Worm (Caenorhabditis elegans): ENCODE results near the gene F44E2.3.

The F44E2.3 gene

ce11 chrIII:8795595-8796141 lies 33.4 kb downstream of the F44E2.3 start (continued):
- no peak for TF ChIP-seq odd-2 (tag; optimal IDR thresholded peaks at IDR 0.05)
- TF ChIP-seq ceh-30 (tag; optimal IDR thresholded peaks at IDR 0.05), result peak; percentile 60
- peak; percentile 54 for TF ChIP-seq ceh-2 (tag; optimal IDR thresholded peaks at IDR 0.05)
- peak; percentile 55 for TF ChIP-seq hlh-8 (tag; optimal IDR thresholded peaks at IDR 0.05)
- peak; percentile 96 for TF ChIP-seq nfya-1 (tag; optimal IDR thresholded peaks at IDR 0.05)
- TF ChIP-seq sox-2 (GFP tag; IDR thresholded peaks at IDR 0.05), result peak; percentile 75
- TF ChIP-seq F13H6.1 (tag; optimal IDR thresholded peaks at IDR 0.05), result peak; percentile 83
- TF ChIP-seq lim-6 (tag; optimal IDR thresholded peaks at IDR 0.05), result peak; percentile 3
- TF ChIP-seq elt-2 (tag; optimal IDR thresholded peaks at IDR 0.05), result peak; percentile 17
- TF ChIP-seq tbx-2 (tag; optimal IDR thresholded peaks at IDR 0.05), result peak; percentile 95
- no peak for TF ChIP-seq ceh-45 (GFP tag; IDR thresholded peaks at IDR 0.05)
- TF ChIP-seq rnt-1 (tag; optimal IDR thresholded peaks at IDR 0.05), result peak; percentile 89
- TF ChIP-seq ceh-31 (tag; optimal IDR thresholded peaks at IDR 0.05), result peak; percentile 92
- peak; percentile 17 for TF ChIP-seq tbx-7 (tag; optimal IDR thresholded peaks at IDR 0.05)
- TF ChIP-seq pax-1 (tag; optimal IDR thresholded peaks at IDR 0.05), result no peak

DNA sequence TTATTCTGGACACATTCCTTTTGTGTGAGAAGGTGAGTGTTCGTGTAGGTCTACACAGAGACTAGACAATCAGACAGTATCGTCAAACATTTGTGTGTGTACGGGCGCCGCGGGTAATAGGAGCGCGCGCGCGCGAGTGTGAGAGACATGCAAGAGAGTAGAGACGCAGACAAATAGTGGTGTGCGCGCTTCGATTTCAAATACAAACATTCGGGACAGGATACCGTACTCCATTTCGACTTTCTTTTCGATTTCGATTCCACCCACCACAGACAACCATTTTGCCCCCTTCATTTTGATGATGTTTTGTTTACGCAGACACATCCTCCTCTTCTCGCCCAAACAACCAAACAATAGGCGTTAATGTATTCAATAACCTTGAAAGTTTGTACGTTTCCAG lies 34.3 kb downstream of the F44E2.3 start:
- TF ChIP-seq lim-6 (tag; optimal IDR thresholded peaks at IDR 0.05) (no peak), unc-3 (GFP tag; conservative IDR thresholded peaks at IDR 0.05) (no peak), unc-3 (tag; optimal IDR thresholded peaks at IDR 0.05) (no peak), fkh-10 (GFP tag; optimal IDR thresholded peaks at IDR 0.05) (no peak), pat-9 (tag; optimal IDR thresholded peaks at IDR 0.05) (no peak), dve-1 (tag; optimal IDR thresholded peaks at IDR 0.05) (no peak), T23F11.4 (GFP tag; optimal IDR thresholded peaks at IDR 0.05) (no peak), zip-5 (tag; optimal IDR thresholded peaks at IDR 0.05) (no peak), gmeb-2 (tag; optimal IDR thresholded peaks at IDR 0.05) (no peak), nhr-11 (tag; optimal IDR thresholded peaks at IDR 0.05) (no peak), pros-1 (tag; optimal IDR thresholded peaks at IDR 0.05) (peak; percentile 87), K02D7.2 (tag; optimal IDR thresholded peaks at IDR 0.05) (no peak), tbx-2 (tag; optimal IDR thresholded peaks at IDR 0.05) (peak; percentile 51), nfya-1 (tag; optimal IDR thresholded peaks at IDR 0.05) (peak; percentile 60), ztf-16 (tag; optimal IDR thresholded peaks at IDR 0.05) (peak; percentile 25), ceh-34 (tag; optimal IDR thresholded peaks at IDR 0.05) (peak; percentile 82), C38D4.7 (GFP tag; optimal IDR thresholded peaks at IDR 0.05) (no peak), pha-2 (tag; optimal IDR thresholded peaks at IDR 0.05) (peak; percentile 26), eyg-1 (tag; optimal IDR thresholded peaks at IDR 0.05) (no peak), hlh-15 (tag; optimal IDR thresholded peaks at IDR 0.05) (no peak), npax-4 (tag; optimal IDR thresholded peaks at IDR 0.05) (no peak), nhr-232 (tag; optimal IDR thresholded peaks at IDR 0.05) (no peak), hlh-30 (tag; optimal IDR thresholded peaks at IDR 0.05; ENCODE audit: insufficient read depth) (peak; percentile 3), sdc-2 (tag; optimal IDR thresholded peaks at IDR 0.05) (no peak), pha-4 (tag; optimal IDR thresholded peaks at IDR 0.05) (no peak), elt-2 (tag; optimal IDR thresholded peaks at IDR 0.05) (no peak), K09A11.1 (tag; optimal IDR thresholded peaks at IDR 0.05; ENCODE audit: insufficient read depth) (no peak), tbx-7 (tag; optimal IDR thresholded peaks at IDR 0.05) (no peak), ceh-19 (GFP tag; optimal IDR thresholded peaks at IDR 0.05) (peak; percentile 13), ceh-24 (tag; optimal IDR thresholded peaks at IDR 0.05) (no peak), pax-1 (tag; optimal IDR thresholded peaks at IDR 0.05) (no peak), unc-42 (tag; optimal IDR thresholded peaks at IDR 0.05) (no peak), ceh-30 (tag; optimal IDR thresholded peaks at IDR 0.05) (no peak), sox-4 (tag; optimal IDR thresholded peaks at IDR 0.05) (no peak), sox-2 (GFP tag; IDR thresholded peaks at IDR 0.05) (no peak), ama-1 (optimal IDR thresholded peaks at IDR 0.05) (peak; percentile 5), ets-4 (tag; optimal IDR thresholded peaks at IDR 0.05) (peak; percentile 42), ceh-31 (tag; optimal IDR thresholded peaks at IDR 0.05) (peak; percentile 76), Y22D7AL.16 (tag; optimal IDR thresholded peaks at IDR 0.05) (no peak), che-1 (tag; optimal IDR thresholded peaks at IDR 0.05) (no peak), lin-11 (tag; optimal IDR thresholded peaks at IDR 0.05) (no peak), ceh-18 (tag; optimal IDR thresholded peaks at IDR 0.05) (peak; percentile 28), ceh-14 (tag; optimal IDR thresholded peaks at IDR 0.05) (no peak), syd-9 (tag; optimal IDR thresholded peaks at IDR 0.05) (no peak), hlh-6 (tag; optimal IDR thresholded peaks at IDR 0.05) (no peak)
